Fruit fly (Drosophila melanogaster): Measurements from ENCODE around the gene Acp29AB.

The Acp29AB gene

dm6 chr2L:8398721-8399120, 5.7 kb upstream of the Acp29AB start, which contains the start of gene CG13386:
Gene CG13386 (plus strand): TSS chr2L:8399021.
- TF ChIP-seq CG17806 (tag; optimal IDR thresholded peaks at IDR 0.05), result no peak
- no peak for TF ChIP-seq CG9948 (tag; optimal IDR thresholded peaks at IDR 0.05)
- no peak for TF ChIP-seq rn (GFP tag; IDR thresholded peaks at IDR 0.05)
- no peak for TF ChIP-seq Ets98B (GFP tag; IDR thresholded peaks at IDR 0.05)
- TF ChIP-seq CG4496 (GFP tag; IDR thresholded peaks at IDR 0.05), result no peak
- TF ChIP-seq Snoo (tag; optimal IDR thresholded peaks at IDR 0.05), result no peak
- no peak for TF ChIP-seq CG8159 (tag; optimal IDR thresholded peaks at IDR 0.05)
- no peak for TF ChIP-seq CG8301 (tag; optimal IDR thresholded peaks at IDR 0.05)
- TF ChIP-seq CG15710 (tag; optimal IDR thresholded peaks at IDR 0.05), result no peak
- no peak for TF ChIP-seq CG10348 (GFP tag; IDR thresholded peaks at IDR 0.05)
- TF ChIP-seq CG32121 (GFP tag; IDR thresholded peaks at IDR 0.05), result no peak
- no peak for TF ChIP-seq Pif1B (GFP tag; optimal IDR thresholded peaks at IDR 0.05)
- TF ChIP-seq Pif1A (GFP tag; optimal IDR thresholded peaks at IDR 0.05), result no peak
- no peak for TF ChIP-seq CG12605 (GFP tag; IDR thresholded peaks at IDR 0.05)
- TF ChIP-seq CG13204 (GFP tag; optimal IDR thresholded peaks at IDR 0.05), result no peak
- no peak for TF ChIP-seq EcR (GFP tag; optimal IDR thresholded peaks at IDR 0.05)
- no peak for TF ChIP-seq fd96Ca (GFP tag; IDR thresholded peaks at IDR 0.05)
- no peak for TF ChIP-seq D1 (tag; optimal IDR thresholded peaks at IDR 0.05)

DNA sequence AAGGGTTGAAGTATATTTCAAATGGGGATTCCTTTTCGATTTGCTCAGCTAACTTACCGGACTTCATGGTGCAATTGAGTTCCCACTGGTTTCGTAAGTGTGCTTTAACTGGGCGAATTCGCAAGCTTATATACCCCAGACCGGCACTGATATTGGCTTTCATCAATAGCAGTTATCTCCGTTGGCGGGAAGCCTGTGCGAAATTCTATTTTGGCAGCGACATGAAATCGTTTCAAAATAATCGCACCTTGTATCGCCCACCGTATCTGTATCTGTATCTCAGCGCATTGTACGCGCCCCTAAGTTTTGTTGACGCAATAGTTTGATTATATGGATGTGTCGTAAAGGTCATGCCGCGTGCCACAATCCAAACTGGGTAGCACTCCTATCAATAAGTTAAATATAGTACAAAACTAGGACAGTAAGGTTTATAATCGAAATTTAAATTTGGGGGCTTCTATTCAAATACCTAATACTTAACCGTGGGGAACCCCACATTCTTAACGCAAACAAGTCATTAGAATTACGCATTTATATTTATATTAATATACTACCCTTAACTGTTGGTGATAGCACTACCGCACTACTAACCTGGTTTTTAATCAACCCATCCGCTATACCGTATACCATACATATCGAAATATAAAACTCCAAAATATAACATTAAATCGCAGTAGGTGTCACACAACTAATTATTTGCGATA, 3.1 kb upstream of the Acp29AB start, which contains the start of the genes Peritrophin-15a and CG13385:
Gene Peritrophin-15a, minus strand, starts transcription at position 101 of the 704 bp plus-strand sequence.
Gene CG13385, plus strand, starts transcription at position 654 of the 704 bp plus-strand sequence.
- TF ChIP-seq Pif1A (GFP tag; optimal IDR thresholded peaks at IDR 0.05) (no peak), CG15710 (tag; optimal IDR thresholded peaks at IDR 0.05) (no peak), CG32121 (GFP tag; IDR thresholded peaks at IDR 0.05) (no peak), CG8301 (tag; optimal IDR thresholded peaks at IDR 0.05) (no peak), CG34367 (tag; optimal IDR thresholded peaks at IDR 0.05) (no peak), Pif1B (GFP tag; optimal IDR thresholded peaks at IDR 0.05) (no peak), CG10348 (GFP tag; IDR thresholded peaks at IDR 0.05) (no peak), CG14655 (GFP tag; optimal IDR thresholded peaks at IDR 0.05) (no peak), EcR (GFP tag; optimal IDR thresholded peaks at IDR 0.05) (no peak), CG13204 (GFP tag; optimal IDR thresholded peaks at IDR 0.05) (no peak), Ets98B (GFP tag; IDR thresholded peaks at IDR 0.05) (no peak), Snoo (tag; optimal IDR thresholded peaks at IDR 0.05) (no peak), rn (GFP tag; IDR thresholded peaks at IDR 0.05) (no peak), D1 (tag; optimal IDR thresholded peaks at IDR 0.05) (no peak)

DNA sequence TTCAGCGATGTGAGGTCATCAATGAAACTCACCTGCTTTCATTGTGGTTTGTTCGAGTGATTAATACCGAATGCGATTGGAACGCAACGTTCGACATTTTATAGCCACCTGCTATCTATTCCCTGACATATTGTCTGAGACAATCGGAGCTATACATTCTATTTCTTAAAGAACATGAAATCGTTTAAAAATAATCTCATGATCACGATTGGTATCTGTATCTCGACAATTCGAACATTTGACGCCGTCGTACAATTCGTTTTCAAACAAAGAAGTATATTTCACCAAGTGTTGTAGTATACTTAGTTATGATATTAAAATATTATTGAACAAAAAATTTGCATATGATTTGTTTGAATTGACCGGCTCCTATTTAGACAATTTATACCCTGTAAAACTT, 1.8 kb upstream of the Acp29AB start, which contains the start of gene Peritrophin-15b:
Gene Peritrophin-15b, minus strand, starts transcription at position 101 of the 400 bp plus-strand sequence.
- TF ChIP-seq CG10348 (GFP tag; IDR thresholded peaks at IDR 0.05) (no peak), Ets98B (GFP tag; IDR thresholded peaks at IDR 0.05) (no peak), EcR (GFP tag; optimal IDR thresholded peaks at IDR 0.05) (no peak), CG12605 (GFP tag; IDR thresholded peaks at IDR 0.05) (no peak), fd96Ca (GFP tag; IDR thresholded peaks at IDR 0.05) (no peak), CG15710 (tag; optimal IDR thresholded peaks at IDR 0.05) (no peak), Snoo (tag; optimal IDR thresholded peaks at IDR 0.05) (no peak), CG34367 (tag; optimal IDR thresholded peaks at IDR 0.05) (no peak), gl (tag; optimal IDR thresholded peaks at IDR 0.05) (no peak), CG17806 (tag; optimal IDR thresholded peaks at IDR 0.05) (no peak), CG13204 (GFP tag; optimal IDR thresholded peaks at IDR 0.05) (no peak), CG9948 (tag; optimal IDR thresholded peaks at IDR 0.05) (no peak), rn (GFP tag; IDR thresholded peaks at IDR 0.05) (no peak), CG32121 (GFP tag; IDR thresholded peaks at IDR 0.05) (no peak), CG4496 (GFP tag; IDR thresholded peaks at IDR 0.05) (no peak), D1 (tag; optimal IDR thresholded peaks at IDR 0.05) (no peak), Pif1B (GFP tag; optimal IDR thresholded peaks at IDR 0.05) (no peak)

DNA sequence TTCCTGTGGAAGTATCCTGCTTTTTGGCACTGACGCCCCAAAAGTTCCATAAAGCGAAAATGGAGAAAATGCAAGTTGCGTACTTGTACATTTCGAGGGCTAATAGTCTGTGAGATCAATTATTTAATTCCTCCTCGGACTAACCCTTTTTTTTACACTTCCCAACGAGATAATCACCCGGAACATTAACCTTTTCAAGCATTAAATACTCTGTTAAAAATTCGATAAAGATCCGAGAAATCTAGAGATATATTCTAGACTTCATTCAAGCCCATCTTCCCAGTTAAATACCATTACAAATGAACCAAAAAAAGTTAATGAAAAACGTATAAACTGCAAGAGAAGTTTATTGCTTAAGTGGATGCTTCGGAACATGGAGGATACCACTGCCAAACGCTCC, 1.2 kb upstream of the Acp29AB start, which contains the start of gene lectin-29Ca:
Gene lectin-29Ca, minus strand, starts transcription at position 101 of the 400 bp plus-strand sequence.
- TF ChIP-seq CG13204 (GFP tag; optimal IDR thresholded peaks at IDR 0.05) (no peak), CG8301 (tag; optimal IDR thresholded peaks at IDR 0.05) (no peak), CG32121 (GFP tag; IDR thresholded peaks at IDR 0.05) (no peak)

DNA sequence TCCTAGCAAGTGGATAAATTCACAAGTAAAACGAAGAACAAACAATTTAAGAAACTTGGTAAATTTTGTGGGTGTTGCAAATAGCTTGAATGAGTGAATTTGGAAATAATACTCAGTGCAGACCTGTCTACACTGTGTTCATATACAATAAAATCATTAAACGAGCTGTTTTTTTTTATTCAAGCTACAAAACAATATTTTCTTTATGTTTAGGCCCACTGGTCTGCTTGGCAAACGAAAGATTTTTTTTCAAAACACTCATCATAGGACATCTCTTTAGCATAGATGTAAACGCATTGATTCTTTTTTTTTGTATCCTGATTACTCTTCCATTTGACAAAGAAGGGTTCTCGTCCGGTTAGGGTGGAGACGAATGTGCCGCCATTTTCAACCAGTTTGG, 724 bp downstream of the Acp29AB start, which contains the start of gene CG42820:
Gene CG42820, minus strand, starts transcription at position 101 of the 400 bp plus-strand sequence.
- no peak for TF ChIP-seq fd96Ca (GFP tag; IDR thresholded peaks at IDR 0.05)
- TF ChIP-seq gl (tag; optimal IDR thresholded peaks at IDR 0.05), result no peak
- TF ChIP-seq CG12605 (GFP tag; IDR thresholded peaks at IDR 0.05), result no peak
- no peak for TF ChIP-seq CG15710 (tag; optimal IDR thresholded peaks at IDR 0.05)
- TF ChIP-seq Snoo (tag; optimal IDR thresholded peaks at IDR 0.05), result no peak
- TF ChIP-seq CG9948 (tag; optimal IDR thresholded peaks at IDR 0.05), result no peak
- TF ChIP-seq CG13204 (GFP tag; optimal IDR thresholded peaks at IDR 0.05), result no peak
- TF ChIP-seq D1 (tag; optimal IDR thresholded peaks at IDR 0.05), result no peak
- no peak for TF ChIP-seq rn (GFP tag; IDR thresholded peaks at IDR 0.05)
- TF ChIP-seq CG17806 (tag; optimal IDR thresholded peaks at IDR 0.05), result no peak
- TF ChIP-seq CG14655 (GFP tag; optimal IDR thresholded peaks at IDR 0.05), result no peak

DNA sequence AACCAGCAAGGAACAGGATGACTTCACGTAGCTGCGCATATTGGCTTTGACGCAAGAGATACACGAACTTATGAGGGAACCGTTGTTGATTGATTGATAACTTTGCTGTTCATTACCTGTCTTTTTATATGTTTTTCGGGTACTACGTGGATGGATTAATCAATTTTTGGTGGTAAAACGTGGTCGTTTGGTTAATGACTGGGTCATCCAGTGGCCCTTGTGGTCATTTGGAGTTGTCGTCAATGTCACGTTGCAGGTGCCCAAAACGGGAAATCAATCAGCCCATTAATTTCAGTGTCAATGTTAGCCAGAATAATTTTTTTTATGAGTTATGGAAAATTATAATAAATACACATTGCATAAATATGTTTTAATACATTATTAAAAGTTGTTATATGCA, 3.8 kb downstream of the Acp29AB start, which contains the start of gene CG42819:
Gene CG42819, minus strand, starts transcription at position 101 of the 400 bp plus-strand sequence.
- TF ChIP-seq CG17806 (tag; optimal IDR thresholded peaks at IDR 0.05) (no peak), CG8159 (tag; optimal IDR thresholded peaks at IDR 0.05) (no peak), CG13204 (GFP tag; optimal IDR thresholded peaks at IDR 0.05) (no peak), gl (tag; optimal IDR thresholded peaks at IDR 0.05) (no peak), Pif1A (GFP tag; optimal IDR thresholded peaks at IDR 0.05) (no peak), CG34367 (tag; optimal IDR thresholded peaks at IDR 0.05) (no peak), CG15710 (tag; optimal IDR thresholded peaks at IDR 0.05) (no peak), CG4496 (GFP tag; IDR thresholded peaks at IDR 0.05) (no peak)

Measured in whole organism, pupa.